Worm (Caenorhabditis elegans) whole organism, mixed stage, embryonic: Measurements from ENCODE around the gene fbxc-15.
"Not testable (repeated sequence)": the region's sequence is repeated elsewhere in the genome, so short reads cannot be mapped to it uniquely, and the experiment has no call there.

Experiments
- ceh-39 ChIP-seq: fragments of 150-350 bp; optimal IDR thresholded peaks from 2 replicates; lab custom pipeline; 2014; ENCODE audit warnings: missing biosample characterization, missing genetic modification characterization
- ceh-43 ChIP-seq: fragments of 200-800 bp; sonication (Bioruptor generic); optimal IDR thresholded peaks from 2 replicates; lab custom pipeline; 2018; ENCODE audit warnings: mild to moderate bottlenecking, missing genetic modification characterization, moderate library complexity, missing compliant biosample characterization
- ceh-83 ChIP-seq: fragments of 200-800 bp; sonication (Bioruptor generic); optimal IDR thresholded peaks from 2 replicates; lab custom pipeline; 2018; ENCODE audit warnings: mild to moderate bottlenecking, missing genetic modification characterization, missing compliant biosample characterization
- ces-1 ChIP-seq: fragments of 150-350 bp; optimal IDR thresholded peaks from 2 replicates; lab custom pipeline; 2014; ENCODE audit warnings: missing biosample characterization, missing genetic modification reagents, missing genetic modification characterization
- cnd-1 ChIP-seq: fragments of 200-800 bp; sonication (Bioruptor generic); optimal IDR thresholded peaks from 2 replicates; lab custom pipeline; 2018; ENCODE audit warnings: mild to moderate bottlenecking, missing genetic modification characterization, missing compliant biosample characterization
- drap-1 ChIP-seq: fragments of 200-800 bp; sonication (Bioruptor generic); optimal IDR thresholded peaks from 3 replicates; lab custom pipeline; 2018; ENCODE audit warnings: mild to moderate bottlenecking, missing genetic modification characterization, missing compliant biosample characterization
- elt-1 ChIP-seq: sonication (generic microtip); optimal IDR thresholded peaks from 2 replicates; lab custom pipeline; 2017; ENCODE audit warnings: missing genetic modification characterization, mild to moderate bottlenecking, missing compliant biosample characterization, antibody characterized with exemption, moderate library complexity, borderline replicate concordance; ENCODE audit not compliant: insufficient read depth
- elt-3 ChIP-seq: fragments of 150-350 bp; optimal IDR thresholded peaks from 2 replicates; lab custom pipeline; 2014; ENCODE audit warnings: missing biosample characterization, missing genetic modification characterization
- flh-1 ChIP-seq: fragments of 200-800 bp; sonication (Bioruptor generic); optimal IDR thresholded peaks from 2 replicates; lab custom pipeline; 2018; ENCODE audit warnings: mild to moderate bottlenecking, missing genetic modification characterization, moderate library complexity, missing compliant biosample characterization
- ham-2 ChIP-seq: fragments of 200-800 bp; sonication (Bioruptor generic); optimal IDR thresholded peaks from 2 replicates; lab custom pipeline; 2018; ENCODE audit warnings: mild to moderate bottlenecking, missing genetic modification characterization, missing compliant biosample characterization
- hlh-1 ChIP-seq: fragments of 150-350 bp; optimal IDR thresholded peaks from 2 replicates; lab custom pipeline; 2014; ENCODE audit warnings: missing biosample characterization, missing genetic modification reagents, missing genetic modification characterization
- lin-32 ChIP-seq: fragments of 200-800 bp; sonication (Bioruptor generic); optimal IDR thresholded peaks from 2 replicates; lab custom pipeline; 2018; ENCODE audit warnings: mild to moderate bottlenecking, missing genetic modification characterization, missing compliant biosample characterization
- lsy-2 ChIP-seq: fragments of 150-350 bp; optimal IDR thresholded peaks from 2 replicates; lab custom pipeline; 2014; ENCODE audit warnings: missing biosample characterization, missing genetic modification characterization
- mab-5 ChIP-seq: fragments of 150-350 bp; optimal IDR thresholded peaks from 2 replicates; lab custom pipeline; 2014; ENCODE audit warnings: missing biosample characterization, missing genetic modification characterization
- mep-1 ChIP-seq: fragments of 150-350 bp; optimal IDR thresholded peaks from 2 replicates; lab custom pipeline; 2017; ENCODE audit warnings: missing biosample characterization, missing genetic modification reagents, missing genetic modification characterization, inconsistent platforms
- mls-2 ChIP-seq: sonication (generic microtip); optimal IDR thresholded peaks from 2 replicates; lab custom pipeline; 2016; ENCODE audit warnings: mild to moderate bottlenecking, missing genetic modification characterization, moderate library complexity, missing compliant biosample characterization
- nhr-12 ChIP-seq: fragments of 150-350 bp; optimal IDR thresholded peaks from 2 replicates; lab custom pipeline; 2014; ENCODE audit warnings: missing biosample characterization, missing genetic modification characterization
- nhr-2 ChIP-seq: fragments of 150-350 bp; optimal IDR thresholded peaks from 2 replicates; lab custom pipeline; 2014; ENCODE audit warnings: missing biosample characterization, missing genetic modification characterization
- nhr-237 ChIP-seq: fragments of 150-350 bp; optimal IDR thresholded peaks from 2 replicates; lab custom pipeline; 2014; ENCODE audit warnings: missing biosample characterization, missing genetic modification characterization
- nhr-28 ChIP-seq: fragments of 150-350 bp; optimal IDR thresholded peaks from 2 replicates; lab custom pipeline; 2014; ENCODE audit warnings: missing biosample characterization, missing genetic modification characterization
- pha-4 ChIP-seq: fragments of 150-350 bp; optimal IDR thresholded peaks from 2 replicates; lab custom pipeline; 2018; ENCODE audit warnings: missing biosample characterization, missing genetic modification reagents, missing genetic modification characterization
- sem-2 ChIP-seq: fragments of 200-800 bp; sonication (Bioruptor generic); optimal IDR thresholded peaks from 2 replicates; lab custom pipeline; 2018; ENCODE audit warnings: mild to moderate bottlenecking, missing genetic modification characterization, missing compliant biosample characterization
- sptf-1 ChIP-seq: sonication (generic microtip); optimal IDR thresholded peaks from 2 replicates; lab custom pipeline; 2017; ENCODE audit warnings: mild to moderate bottlenecking, missing genetic modification characterization, moderate library complexity, missing compliant biosample characterization
- tbx-8 ChIP-seq: fragments of 200-800 bp; sonication (Bioruptor generic); optimal IDR thresholded peaks from 2 replicates; lab custom pipeline; 2018; ENCODE audit warnings: mild to moderate bottlenecking, missing genetic modification characterization, moderate library complexity, missing compliant biosample characterization
- unc-39 ChIP-seq: fragments of 150-350 bp; optimal IDR thresholded peaks from 2 replicates; lab custom pipeline; 2014; ENCODE audit warnings: missing biosample characterization, missing genetic modification characterization
- zip-8 ChIP-seq: fragments of 150-350 bp; optimal IDR thresholded peaks from 2 replicates; lab custom pipeline; 2014; ENCODE audit warnings: missing biosample characterization, missing genetic modification characterization
- ztf-11 ChIP-seq: fragments of 150-350 bp; optimal IDR thresholded peaks from 2 replicates; lab custom pipeline; 2014; ENCODE audit warnings: missing biosample characterization, missing genetic modification characterization

fbxc-15 gene

ce11 chrII:961961-962360 is 17.3 kb upstream of the fbxc-15 start, which contains the start of gene C32B5.13:
Gene C32B5.13 (minus strand): TSS chrII:962061.
- TF ChIP-seq pha-4 (no peak), zip-8 (tag; lab: Kevin White, UChicago) (no peak), cnd-1 (tag; lab: Kevin White, UChicago) (no peak), sem-2 (no peak), ceh-83 (GFP tag; lab: Kevin White, UChicago) (no peak), unc-39 (tag; lab: Kevin White, UChicago) (no peak), tbx-8 (GFP tag; lab: Kevin White, UChicago) (no peak), elt-3 (no peak), sptf-1 (tag; lab: Kevin White, UChicago) (no peak), nhr-12 (no peak), elt-1 (no peak), ham-2 (no peak), nhr-2 (tag; lab: Kevin White, UChicago) (no peak), ceh-39 (no peak), nhr-28 (tag; lab: Kevin White, UChicago) (no peak), nhr-237 (tag; lab: Kevin White, UChicago) (no peak), mep-1 (tag; lab: Kevin White, UChicago) (no peak), lsy-2 (tag; lab: Kevin White, UChicago) (no peak), ces-1 (GFP tag; lab: Kevin White, UChicago) (no peak), ztf-11 (no peak)

DNA sequence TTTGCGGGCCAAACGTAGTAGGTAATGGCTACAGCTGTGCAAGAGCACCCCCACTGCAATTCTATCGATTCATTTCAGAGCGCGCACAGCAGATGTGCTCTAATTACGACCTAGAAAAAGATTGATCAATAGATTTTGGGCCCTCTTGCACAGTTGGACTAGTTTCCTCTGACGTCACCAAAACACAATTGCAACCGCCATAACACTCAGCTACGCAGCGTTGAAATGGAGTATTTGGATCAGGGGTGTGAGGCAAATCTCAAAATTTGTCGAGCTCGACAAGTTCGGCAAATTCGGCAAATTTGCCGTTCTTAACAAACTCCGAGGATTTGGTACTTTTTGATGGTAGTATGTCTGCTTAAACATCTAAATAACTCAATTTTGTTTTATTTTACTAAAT is 12.3 kb upstream of the fbxc-15 start, which contains the start of gene fbxc-18:
fbxc-18 (minus strand) TSS at position 101 of the 400 bp plus-strand sequence.
- TF ChIP-seq nhr-12; flh-1; unc-39 (tag; lab: Kevin White, UChicago): not testable (repeated sequence)

DNA sequence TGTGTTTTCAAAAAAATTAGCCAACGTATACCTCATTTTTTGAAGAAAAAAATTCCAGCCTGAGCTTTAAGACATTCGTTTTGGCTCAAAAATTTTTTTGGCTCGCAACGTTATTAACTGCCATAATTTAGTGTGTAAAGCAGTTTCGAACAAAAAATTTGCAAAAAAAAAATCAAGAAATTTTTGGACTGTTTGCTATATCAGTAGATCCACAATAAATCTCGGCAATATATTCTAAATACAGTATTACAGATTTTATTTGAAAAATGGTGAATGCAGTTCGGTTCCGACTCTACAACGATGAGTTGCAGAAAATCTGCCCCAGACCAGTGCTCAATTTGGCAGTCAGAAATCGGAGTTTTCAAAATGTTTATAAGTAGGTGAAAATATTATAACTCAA is 11.1 kb upstream of the fbxc-15 start, which contains the start of gene C32B5.6:
C32B5.6 (plus strand) TSS at position 301 of the 400 bp plus-strand sequence.
- not testable (repeated sequence) for TF ChIP-seq ceh-43 (GFP tag; lab: Kevin White, UChicago); cnd-1 (tag; lab: Kevin White, UChicago); zip-8 (tag; lab: Kevin White, UChicago)

DNA sequence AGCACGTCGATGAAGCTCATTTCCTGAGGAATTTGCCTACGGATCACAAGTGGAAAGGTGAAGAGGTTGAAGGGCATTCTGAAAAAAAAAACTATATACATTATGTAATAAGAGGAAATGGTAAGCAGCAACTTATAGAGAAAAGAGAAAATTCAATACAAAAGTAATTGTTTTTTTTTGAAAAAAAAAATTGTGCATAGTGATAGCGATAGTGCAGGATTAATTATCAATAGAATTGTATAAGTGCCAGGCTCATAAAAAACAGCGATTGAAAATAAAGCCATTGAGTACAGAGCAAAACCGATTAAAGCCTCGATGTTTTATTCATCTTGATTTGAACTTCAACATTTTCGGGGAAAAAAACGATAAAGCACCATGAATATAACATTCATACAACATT is 6.4 kb upstream of the fbxc-15 start, which contains the start of gene C32B5.15:
C32B5.15 (minus strand) TSS at position 101 of the 400 bp plus-strand sequence.
- TF ChIP-seq nhr-12 = no peak
- no peak for TF ChIP-seq unc-39 (tag; lab: Kevin White, UChicago)
- TF ChIP-seq drap-1 = no peak
- TF ChIP-seq elt-3 = no peak
- TF ChIP-seq lin-32 (GFP tag; lab: Kevin White, UChicago) = no peak
- TF ChIP-seq mls-2 (tag; lab: Kevin White, UChicago) = no peak
- no peak for TF ChIP-seq ztf-11
- no peak for TF ChIP-seq mab-5

ce11 chrII:973999-974398 is 5.2 kb upstream of the fbxc-15 start, which contains the start of gene fbxc-14:
Gene fbxc-14 (plus strand): TSS chrII:974299.
- no peak for TF ChIP-seq nhr-2 (tag; lab: Kevin White, UChicago)

DNA sequence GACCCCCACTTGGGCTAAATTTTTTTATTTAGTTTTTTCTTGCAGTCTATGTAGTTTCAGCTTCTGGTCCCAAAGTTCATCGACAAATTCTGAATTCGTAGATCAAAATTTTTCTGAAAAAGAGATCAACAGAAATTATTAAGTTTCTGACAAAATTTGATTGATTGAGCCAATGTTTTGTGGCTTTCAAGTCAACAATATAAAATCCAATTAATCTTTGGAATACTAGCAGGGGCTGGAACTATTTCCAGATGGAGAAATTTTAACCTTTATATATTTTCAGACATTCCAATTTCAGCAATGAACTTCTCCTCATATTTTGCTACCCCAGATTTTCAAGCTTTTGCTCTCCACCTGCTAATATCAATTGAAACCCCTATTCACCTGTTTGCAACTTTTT is 3.6 kb downstream of the fbxc-15 start, which contains the start of gene srh-274:
srh-274 (plus strand) TSS at position 301 of the 400 bp plus-strand sequence.
- TF ChIP-seq ham-2 (no peak), mab-5 (no peak), drap-1 (no peak)
- TF ChIP-seq, all 35 proteins: peak for 0

ce11 chrII:985703-986102 is 6.5 kb downstream of the fbxc-15 start, which contains the start of gene fbxc-40:
Gene fbxc-40 (plus strand): TSS chrII:986003.
- TF ChIP-seq sem-2; sptf-1 (tag; lab: Kevin White, UChicago); mls-2 (tag; lab: Kevin White, UChicago): not testable (repeated sequence)

DNA sequence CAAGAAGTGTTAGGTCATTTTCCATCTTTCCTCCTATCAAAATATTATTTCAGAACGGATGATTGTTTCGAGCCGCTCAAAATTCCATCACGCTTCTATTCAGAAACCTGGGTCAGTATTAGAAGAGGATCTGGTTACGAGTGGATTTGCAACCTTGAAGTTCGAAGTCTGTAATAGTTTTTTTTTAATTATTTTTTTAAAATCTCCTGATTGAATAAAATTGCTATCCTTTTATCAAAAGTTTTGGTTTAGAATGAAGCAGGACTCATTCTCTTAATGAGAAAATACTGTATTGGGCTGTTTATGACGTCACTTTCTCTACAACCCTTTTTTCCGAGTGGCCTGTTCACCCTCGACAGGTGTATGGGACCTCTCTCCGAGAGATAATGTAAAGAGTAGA is 9.2 kb downstream of the fbxc-15 start, which contains the start of gene fbxc-39:
fbxc-39 (plus strand) TSS at position 301 of the 400 bp plus-strand sequence.
- TF ChIP-seq hlh-1 (tag; lab: Kevin White, UChicago) (peak; percentile 22), elt-1 (no peak)
- TF ChIP-seq, all 35 proteins: peak for 1
